Worm (Caenorhabditis elegans) whole organism, L4 larva: ENCODE results near the gene F10E7.11.

Experiments used
- ama-1 ChIP-seq: fragments of 150-350 bp; optimal IDR thresholded peaks from 2 replicates; lab custom pipeline; 2014; ENCODE audit warnings: inconsistent platforms, mixed read lengths
- dmd-6 ChIP-seq: fragments of 200-800 bp; sonication (Bioruptor generic); IDR thresholded peaks from 2 replicates; pipeline ENCODE4 v1.3.6; 2022; ENCODE audit warnings: missing genetic modification reagents, missing genetic modification characterization, missing compliant biosample characterization
- madf-5 ChIP-seq, 2 experiments: fragments of 200-800 bp; sonication (Bioruptor generic); IDR thresholded peaks; 2 replicates each; pipeline ENCODE4 v1.3.6; 2022; ENCODE audit warnings: missing compliant biosample characterization in 2 of 2, missing genetic modification characterization in 2 of 2

DNA sequence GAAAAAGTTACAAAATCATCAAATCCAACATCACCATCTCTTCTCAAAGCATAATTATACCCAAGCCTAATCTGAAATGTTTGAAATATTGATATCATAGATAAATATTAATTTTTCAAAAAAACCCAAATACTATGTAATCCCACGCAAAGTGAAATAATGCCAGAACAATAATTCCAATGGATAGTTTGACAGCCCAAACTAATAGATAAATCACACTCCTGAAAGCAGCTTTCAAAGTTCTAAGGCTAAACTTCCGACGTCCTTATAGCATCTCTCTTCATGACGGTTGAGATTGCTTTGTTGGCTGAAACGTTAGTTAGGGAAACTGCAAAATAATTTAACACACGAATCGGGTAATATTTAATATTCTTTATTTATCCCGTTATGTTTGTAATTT, 23.5 kb downstream of the F10E7.11 start:
- TF ChIP-seq ama-1 (lab: Kevin White, UChicago): peak; percentile 63
- TF ChIP-seq madf-5 (GFP tag; IDR thresholded peaks at IDR 0.05; lab: Robert Waterston, UW): 0 out of 4 replicates have a peak, but pooled peaks of 1 of the 2 experiments have one; percentile 3
- TF ChIP-seq dmd-6 (GFP tag; lab: Robert Waterston, UW): no peak
